Worm (Caenorhabditis elegans): ENCODE results near the gene F26F2.10.

F26F2.10 gene

ce11 chrV:20594746-20595145 is at the start of gene F26F2.10:
F26F2.10 (minus strand) TSS chrV:20594846.
- TF ChIP-seq nhr-71 (tag; optimal IDR thresholded peaks at IDR 0.05) (no peak), lsy-2 (tag; optimal IDR thresholded peaks at IDR 0.05) (no peak), aha-1 (tag; optimal IDR thresholded peaks at IDR 0.05) (no peak), F16B12.6 (tag; optimal IDR thresholded peaks at IDR 0.05) (no peak), mab-9 (GFP tag; IDR thresholded peaks at IDR 0.05) (no peak), lin-39 (tag; optimal IDR thresholded peaks at IDR 0.05) (no peak), hlh-4 (tag; optimal IDR thresholded peaks at IDR 0.05) (no peak), ets-5 (GFP tag; IDR thresholded peaks at IDR 0.05) (no peak), sptf-1 (tag; optimal IDR thresholded peaks at IDR 0.05) (no peak), lir-3 (tag; optimal IDR thresholded peaks at IDR 0.05; ENCODE audit: poor library complexity) (no peak), Y116A8C.19 (tag; optimal IDR thresholded peaks at IDR 0.05; ENCODE audit: borderline replicate concordance) (no peak), fkh-8 (tag; optimal IDR thresholded peaks at IDR 0.05) (no peak), tbx-2 (tag; optimal IDR thresholded peaks at IDR 0.05) (no peak), lin-35 (GFP tag; optimal IDR thresholded peaks at IDR 0.05) (no peak), egl-13 (tag; optimal IDR thresholded peaks at IDR 0.05) (no peak), C04F5.9 (tag; optimal IDR thresholded peaks at IDR 0.05) (no peak), ztf-4 (tag; optimal IDR thresholded peaks at IDR 0.05) (no peak)

- no peak for TF ChIP-seq hlh-17 (GFP tag; optimal IDR thresholded peaks at IDR 0.05; ENCODE audit: borderline replicate concordance)
- TF ChIP-seq fkh-8 (tag; optimal IDR thresholded peaks at IDR 0.05): peak; percentile 7
- peak; percentile 60 for TF ChIP-seq hlh-4 (tag; optimal IDR thresholded peaks at IDR 0.05)
Measured at ce11 chrV:20641896-20642295, 47.2 kb upstream of the F26F2.10 start, which contains the start of gene srxa-15. srxa-15 (plus strand) TSS chrV:20642196.

- no peak for TF ChIP-seq zag-1 (tag; optimal IDR thresholded peaks at IDR 0.05)
- TF ChIP-seq hlh-4 (tag; optimal IDR thresholded peaks at IDR 0.05): no peak
- no peak for TF ChIP-seq elt-3 (tag; optimal IDR thresholded peaks at IDR 0.05)
Measured at ce11 chrV:20639294-20639693, 44.6 kb upstream of the F26F2.10 start, which contains the start of gene srxa-14. srxa-14 (plus strand) TSS chrV:20639594.

ce11 chrV:20638344-20638743 is 43.7 kb upstream of the F26F2.10 start, which contains the start of gene Y44A6B.3:
Y44A6B.3 (minus strand) TSS chrV:20638444.
- TF ChIP-seq snu-23 (GFP tag; optimal IDR thresholded peaks at IDR 0.05) (no peak), efl-1 (optimal IDR thresholded peaks at IDR 0.05) (no peak), efl-1 (GFP tag; optimal IDR thresholded peaks at IDR 0.05 in 1 of 2) (peak in 1 of 2 experiments; percentile 1), F16B12.6 (tag; optimal IDR thresholded peaks at IDR 0.05) (no peak), mab-9 (GFP tag; IDR thresholded peaks at IDR 0.05) (no peak)

ce11 chrV:20636855-20637254 is 42.2 kb upstream of the F26F2.10 start, which contains the start of gene ttr-13:
ttr-13 (minus strand) TSS chrV:20636955.
- TF ChIP-seq lsy-2 (tag; optimal IDR thresholded peaks at IDR 0.05) (no peak), nhr-47 (tag; optimal IDR thresholded peaks at IDR 0.05) (no peak), nhr-84 (tag; optimal IDR thresholded peaks at IDR 0.05) (no peak), fkh-10 (GFP tag; optimal IDR thresholded peaks at IDR 0.05) (no peak), skn-1 (tag; optimal IDR thresholded peaks at IDR 0.05) (no peak), isw-1 (GFP tag; IDR thresholded peaks at IDR 0.05) (no peak), egl-27 (tag; optimal IDR thresholded peaks at IDR 0.05) (no peak), nhr-237 (tag; optimal IDR thresholded peaks at IDR 0.05) (no peak), alr-1 (tag; optimal IDR thresholded peaks at IDR 0.05; ENCODE audit: borderline replicate concordance) (no peak), mef-2 (tag; optimal IDR thresholded peaks at IDR 0.05) (no peak), nhr-11 (tag; optimal IDR thresholded peaks at IDR 0.05) (no peak), zag-1 (tag; optimal IDR thresholded peaks at IDR 0.05) (no peak), vab-15 (tag; optimal IDR thresholded peaks at IDR 0.05) (no peak), hlh-4 (tag; optimal IDR thresholded peaks at IDR 0.05) (no peak), dsc-1 (tag; optimal IDR thresholded peaks at IDR 0.05) (no peak), nhr-19 (GFP tag; conservative IDR thresholded peaks at IDR 0.05) (no peak), lin-13 (GFP tag; optimal IDR thresholded peaks at IDR 0.05) (no peak)
